Worm (Caenorhabditis elegans): ENCODE measurements around the gene C23H5.15.

DNA sequence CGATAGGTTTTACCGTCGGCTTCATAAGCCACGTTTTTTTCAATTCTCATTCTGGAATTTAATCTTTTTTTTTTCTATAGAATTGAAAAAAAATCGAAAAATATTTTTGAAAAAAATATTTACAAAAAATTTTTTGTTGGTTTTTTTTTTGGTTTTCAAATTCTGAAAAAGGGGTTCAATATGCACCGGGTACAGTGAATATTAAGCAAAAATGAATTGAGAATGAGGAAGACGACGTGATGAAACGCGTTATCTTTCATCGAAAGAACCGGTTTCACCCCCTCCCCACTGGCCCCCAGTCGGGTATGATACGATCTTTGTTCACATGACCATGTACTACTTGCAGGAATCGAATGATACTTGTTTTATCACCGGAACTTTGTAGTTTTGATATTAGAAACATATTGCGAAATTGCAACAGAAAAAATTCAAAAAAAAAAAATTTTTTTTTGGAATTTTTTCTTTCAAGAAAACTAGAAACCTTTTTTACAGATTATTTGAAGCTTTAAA, 46.6 kb upstream of the C23H5.15 start, which contains the start of gene C54E4.5:
- TF ChIP-seq F10B5.3 (tag; optimal IDR thresholded peaks at IDR 0.05) (no peak), nhr-76 (tag; optimal IDR thresholded peaks at IDR 0.05) (no peak), nhr-77 (tag; optimal IDR thresholded peaks at IDR 0.05) (no peak), hlh-11 (tag; optimal IDR thresholded peaks at IDR 0.05) (peak; percentile 50), zip-2 (tag; optimal IDR thresholded peaks at IDR 0.05) (no peak), dve-1 (tag; optimal IDR thresholded peaks at IDR 0.05; ENCODE audit: insufficient read depth) (peak; percentile 10), daf-8 (GFP tag; IDR thresholded peaks at IDR 0.05) (no peak), pha-4 (GFP tag; IDR thresholded peaks at IDR 0.05) (no peak), pha-4 (tag; optimal IDR thresholded peaks at IDR 0.05) (no peak), dpl-1 (GFP tag; optimal IDR thresholded peaks at IDR 0.05) (no peak), pqm-1 (tag; optimal IDR thresholded peaks at IDR 0.05) (no peak), ZK546.5 (tag; optimal IDR thresholded peaks at IDR 0.05) (no peak)
